Fruit fly (Drosophila melanogaster): ENCODE measurements around the gene CG5793.
A peak's percentile ranks its signal among the peaks of the same experiment; 100 is the strongest.

Gene CG5793

DNA sequence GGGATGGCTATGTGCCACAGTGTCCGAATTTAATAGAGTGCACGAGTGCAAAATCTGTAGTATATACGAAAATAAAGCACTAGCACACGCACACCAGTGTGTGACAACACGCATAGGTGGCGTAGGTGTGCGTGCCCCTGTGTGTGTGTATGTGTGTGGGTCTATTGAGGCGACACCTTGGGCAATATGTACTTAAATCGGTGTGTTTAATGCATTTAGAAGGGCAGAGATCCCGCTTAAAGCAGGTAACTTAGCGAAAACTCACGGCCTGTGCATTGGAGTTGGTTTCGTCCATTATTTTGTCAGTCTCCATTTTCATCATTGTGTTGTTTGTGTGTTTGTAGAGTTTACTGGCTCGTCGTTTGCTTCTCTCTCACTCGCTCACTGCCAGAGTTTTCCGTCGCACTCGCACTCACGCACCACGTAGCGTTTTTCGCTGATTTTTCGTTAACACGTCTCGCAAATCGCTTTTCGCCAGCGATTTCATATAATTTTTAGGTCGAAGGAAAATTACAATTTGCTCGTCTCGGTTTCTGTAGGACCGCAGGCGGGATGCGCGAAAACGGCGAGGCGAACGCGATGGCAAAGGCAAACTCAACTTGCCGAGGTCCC lies 594 bp upstream of the CG5793 start:
- peak; percentile 62 for TF ChIP-seq Eip78C (GFP tag)
- peak; percentile 34 for TF ChIP-seq fkh (GFP tag; optimal IDR thresholded peaks at IDR 0.05)
- peak; percentile 36 for TF ChIP-seq CG6854 (GFP tag; optimal IDR thresholded peaks at IDR 0.05)
- no peak for TF ChIP-seq CG15336 (GFP tag; IDR thresholded peaks at IDR 0.05)

DNA sequence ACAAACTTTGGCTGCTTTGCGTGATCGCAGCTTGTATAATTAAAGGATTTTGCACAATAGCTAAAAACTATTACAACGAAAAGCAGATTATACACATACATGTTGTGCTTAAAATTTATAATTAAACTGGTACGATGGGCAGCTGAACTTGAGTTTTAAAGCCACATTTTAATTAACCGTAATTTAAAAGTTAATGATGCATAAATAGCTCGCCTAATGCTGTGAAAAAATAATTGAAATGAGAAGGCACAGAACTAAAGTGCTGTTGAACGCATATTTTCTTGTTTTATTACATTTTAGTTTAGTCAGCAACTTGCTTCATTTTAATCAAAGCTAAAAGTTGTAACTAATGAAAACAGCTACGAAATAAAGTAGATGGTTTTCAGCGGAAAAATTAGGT lies 2.2 kb downstream of the CG5793 start, which contains the start of gene Obp93a:
Gene Obp93a, minus strand, starts transcription at position 101 of the 400 bp plus-strand sequence.
- TF ChIP-seq acj6 (GFP tag; optimal IDR thresholded peaks at IDR 0.05), result no peak
- TF ChIP-seq dsx (GFP tag; optimal IDR thresholded peaks at IDR 0.05; ENCODE audit: poor library complexity, severe bottlenecking), result no peak
- no peak for TF ChIP-seq CG1621 (tag; optimal IDR thresholded peaks at IDR 0.05)
- no peak for TF ChIP-seq CG34406 (GFP tag; optimal IDR thresholded peaks at IDR 0.05)
- no peak for TF ChIP-seq CG32006 (GFP tag; optimal IDR thresholded peaks at IDR 0.05)
- TF ChIP-seq Hr38 (GFP tag; optimal IDR thresholded peaks at IDR 0.05), result no peak
- no peak for TF ChIP-seq Hr4 (GFP tag; optimal IDR thresholded peaks at IDR 0.05)
- TF ChIP-seq topi (GFP tag; optimal IDR thresholded peaks at IDR 0.05), result no peak
- TF ChIP-seq Smox (GFP tag; optimal IDR thresholded peaks at IDR 0.05), result no peak
- TF ChIP-seq esn (GFP tag; optimal IDR thresholded peaks at IDR 0.05), result no peak
- TF ChIP-seq cyc (GFP tag; optimal IDR thresholded peaks at IDR 0.05), result no peak
- TF ChIP-seq dac (GFP tag; optimal IDR thresholded peaks at IDR 0.05), result no peak

DNA sequence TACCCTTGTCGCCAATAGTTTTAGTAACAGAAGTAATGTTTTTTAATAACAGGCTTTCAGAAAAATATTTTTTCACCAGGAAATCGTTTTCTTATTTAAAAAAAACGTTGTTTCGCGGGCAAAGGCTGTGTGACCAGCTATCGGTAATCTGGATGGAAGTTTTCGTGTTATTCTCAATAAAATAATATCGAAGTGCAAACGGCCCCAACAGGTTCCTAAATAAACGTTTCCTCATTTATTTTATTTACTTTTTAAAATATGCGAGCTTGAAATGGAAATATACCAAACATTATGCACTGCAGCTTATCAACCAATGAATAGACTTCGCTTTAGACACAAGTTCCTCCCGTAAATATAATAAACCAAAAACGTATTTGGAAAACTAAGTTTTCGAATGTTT lies 2.7 kb downstream of the CG5793 start, which contains the start of gene Ice2:
Gene Ice2, plus strand, starts transcription at position 167 of the 400 bp plus-strand sequence.
- TF ChIP-seq CG9139 (GFP tag; optimal IDR thresholded peaks at IDR 0.05) (no peak), esn (GFP tag; optimal IDR thresholded peaks at IDR 0.05) (peak; percentile 20)

DNA sequence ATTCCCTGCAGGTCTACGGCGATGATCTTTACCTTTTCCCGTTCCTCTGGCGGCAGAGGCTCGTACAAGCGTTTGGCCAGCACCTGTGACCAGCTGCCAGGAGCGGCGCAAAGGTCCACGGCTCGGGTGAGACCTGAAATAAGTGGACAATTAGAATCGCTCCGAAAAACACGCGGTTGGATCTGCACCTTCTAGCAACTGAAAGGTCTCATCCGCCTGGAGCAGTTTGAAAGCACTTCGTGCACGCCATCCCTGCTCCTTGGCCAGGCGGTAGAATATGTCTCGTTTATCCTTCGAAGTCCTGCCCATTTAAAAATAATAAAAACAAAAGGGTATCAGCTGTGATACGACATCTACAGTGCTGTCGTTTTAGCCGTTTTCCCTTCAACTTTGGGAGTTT lies 6.1 kb downstream of the CG5793 start, which contains the start of gene Trm7-34:
Gene Trm7-34, minus strand, starts transcription at position 365 of the 400 bp plus-strand sequence.
- TF ChIP-seq CG6792 (GFP tag; optimal IDR thresholded peaks at IDR 0.05) (no peak), achi (GFP tag; optimal IDR thresholded peaks at IDR 0.05) (no peak), Sox102F (GFP tag; optimal IDR thresholded peaks at IDR 0.05) (no peak), lz (GFP tag; optimal IDR thresholded peaks at IDR 0.05) (no peak), Hr39 (GFP tag; optimal IDR thresholded peaks at IDR 0.05) (no peak), CG6163 (GFP tag; IDR thresholded peaks at IDR 0.05) (no peak), topi (GFP tag; optimal IDR thresholded peaks at IDR 0.05) (no peak), CG8319 (GFP tag; optimal IDR thresholded peaks at IDR 0.05) (no peak), Hr38 (GFP tag; optimal IDR thresholded peaks at IDR 0.05) (no peak)

DNA sequence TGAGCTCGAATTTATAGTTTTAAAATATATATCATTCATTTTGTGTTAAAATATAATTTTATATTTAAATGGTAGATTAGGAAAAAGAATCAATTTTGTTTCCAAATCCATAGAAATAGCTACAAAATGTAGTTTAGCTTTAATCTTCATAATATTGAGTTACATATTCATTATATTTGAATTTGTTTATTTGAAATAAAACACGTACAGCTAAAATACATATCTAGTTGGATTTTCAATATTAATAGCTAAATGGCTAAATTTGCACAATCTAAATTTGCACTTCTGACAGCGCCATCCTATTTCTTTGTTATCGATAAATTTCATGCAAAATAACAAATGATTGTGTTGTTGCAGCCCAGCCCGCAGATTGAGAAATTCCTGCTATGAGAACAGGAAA lies 6.6 kb downstream of the CG5793 start, which contains the start of gene Usp8:
Gene Usp8, plus strand, starts transcription at position 312 of the 400 bp plus-strand sequence.
- TF ChIP-seq CG16779 (tag; optimal IDR thresholded peaks at IDR 0.05) (no peak), esn (GFP tag; optimal IDR thresholded peaks at IDR 0.05) (peak; percentile 45), CG6163 (GFP tag; IDR thresholded peaks at IDR 0.05) (no peak), Hr4 (GFP tag; optimal IDR thresholded peaks at IDR 0.05) (no peak), CG6792 (GFP tag; optimal IDR thresholded peaks at IDR 0.05) (peak; percentile 9), CG3032 (tag; optimal IDR thresholded peaks at IDR 0.05) (peak; percentile 25), CG11294 (GFP tag; IDR thresholded peaks at IDR 0.05) (no peak)

DNA sequence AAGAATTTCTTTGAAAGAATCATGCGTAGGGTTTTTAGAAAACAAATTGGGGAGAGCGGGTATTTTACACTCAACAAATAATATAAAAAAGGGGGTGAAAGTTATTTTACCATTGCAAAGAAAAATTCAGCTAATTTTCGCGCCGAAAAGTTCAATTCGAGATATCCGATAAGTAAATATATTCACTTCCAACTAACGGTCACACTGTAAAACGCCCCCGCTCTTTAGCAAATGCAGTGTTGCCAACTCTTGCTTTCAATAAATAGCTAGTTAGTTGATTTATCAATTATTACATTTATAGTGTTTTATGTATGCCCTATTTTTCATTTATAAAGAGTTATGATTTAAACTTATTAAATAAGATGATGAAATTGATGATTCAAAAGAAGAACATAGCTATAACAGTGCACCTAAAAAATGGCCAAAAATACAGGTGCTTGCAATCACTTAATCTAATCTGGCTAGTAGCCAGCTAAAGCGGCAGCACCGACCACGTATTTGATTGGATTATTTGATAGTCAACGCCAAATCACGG lies 10.9 kb downstream of the CG5793 start, which contains the start of gene meigo:
Gene meigo, plus strand, starts transcription at position 51 of the 535 bp plus-strand sequence.
- TF ChIP-seq Hr4 (GFP tag; optimal IDR thresholded peaks at IDR 0.05) (no peak), Hr39 (GFP tag; optimal IDR thresholded peaks at IDR 0.05) (peak; percentile 64), fkh (GFP tag; optimal IDR thresholded peaks at IDR 0.05) (peak; percentile 80), Sox15 (GFP tag; optimal IDR thresholded peaks at IDR 0.05) (peak; percentile 25), CG6163 (GFP tag; IDR thresholded peaks at IDR 0.05) (no peak), CG6792 (GFP tag; optimal IDR thresholded peaks at IDR 0.05) (peak; percentile 47), Eip75B (GFP tag; optimal IDR thresholded peaks at IDR 0.05) (no peak), OdsH (GFP tag; optimal IDR thresholded peaks at IDR 0.05) (no peak), esn (GFP tag; optimal IDR thresholded peaks at IDR 0.05) (peak; percentile 72), lz (GFP tag; optimal IDR thresholded peaks at IDR 0.05) (peak; percentile 64), CG3032 (tag; optimal IDR thresholded peaks at IDR 0.05) (peak; percentile 76), CG6276 (GFP tag; optimal IDR thresholded peaks at IDR 0.05) (no peak), fd59A (GFP tag; optimal IDR thresholded peaks at IDR 0.05) (no peak), Ets96B (tag; optimal IDR thresholded peaks at IDR 0.05) (peak; percentile 48), Met (GFP tag; optimal IDR thresholded peaks at IDR 0.05) (no peak), cyc (GFP tag; optimal IDR thresholded peaks at IDR 0.05) (no peak), CG11902 (GFP tag; optimal IDR thresholded peaks at IDR 0.05) (peak; percentile 30), CG8319 (GFP tag; optimal IDR thresholded peaks at IDR 0.05) (no peak), eg (GFP tag; IDR thresholded peaks at IDR 0.05) (peak; percentile 50; the same call in 1 of the 3 replicates), CG11294 (GFP tag; IDR thresholded peaks at IDR 0.05) (peak; percentile 16; the same call in 1 of the 2 replicates), CG15336 (GFP tag; IDR thresholded peaks at IDR 0.05) (no peak), CG31627 (GFP tag; optimal IDR thresholded peaks at IDR 0.05) (peak; percentile 65), Sox102F (GFP tag; optimal IDR thresholded peaks at IDR 0.05) (no peak)

Measured in whole organism, prepupa.